Fruit fly (Drosophila melanogaster) whole organism: ENCODE measurements around the gene CG1979.

Source experiments
- CG8478 ChIP-seq: fragments of >200 bp; optimal IDR thresholded peaks from 2 replicates; lab custom pipeline; 2018; ENCODE audit warnings: inconsistent platforms
- Dll ChIP-seq: fragments of >200 bp; optimal IDR thresholded peaks from 2 replicates; lab custom pipeline; 2017
- EcR ChIP-seq, 2 experiments: fragments of >200 bp; optimal IDR thresholded peaks; 2 replicates each; lab custom pipeline; 2017; ENCODE audit warnings: missing biosample characterization in 2 of 2, missing genetic modification characterization in 2 of 2, missing genetic modification reagents in 2 of 2
- pan ChIP-seq: fragments of >200 bp; optimal IDR thresholded peaks from 2 replicates; lab custom pipeline; 2017
- psq ChIP-seq: fragments of >200 bp; optimal IDR thresholded peaks from 2 replicates; lab custom pipeline; 2017
- usp ChIP-seq: fragments of >200 bp; optimal IDR thresholded peaks from 2 replicates; lab custom pipeline; 2017; ENCODE audit warnings: missing biosample characterization, missing genetic modification characterization, mixed read lengths

DNA sequence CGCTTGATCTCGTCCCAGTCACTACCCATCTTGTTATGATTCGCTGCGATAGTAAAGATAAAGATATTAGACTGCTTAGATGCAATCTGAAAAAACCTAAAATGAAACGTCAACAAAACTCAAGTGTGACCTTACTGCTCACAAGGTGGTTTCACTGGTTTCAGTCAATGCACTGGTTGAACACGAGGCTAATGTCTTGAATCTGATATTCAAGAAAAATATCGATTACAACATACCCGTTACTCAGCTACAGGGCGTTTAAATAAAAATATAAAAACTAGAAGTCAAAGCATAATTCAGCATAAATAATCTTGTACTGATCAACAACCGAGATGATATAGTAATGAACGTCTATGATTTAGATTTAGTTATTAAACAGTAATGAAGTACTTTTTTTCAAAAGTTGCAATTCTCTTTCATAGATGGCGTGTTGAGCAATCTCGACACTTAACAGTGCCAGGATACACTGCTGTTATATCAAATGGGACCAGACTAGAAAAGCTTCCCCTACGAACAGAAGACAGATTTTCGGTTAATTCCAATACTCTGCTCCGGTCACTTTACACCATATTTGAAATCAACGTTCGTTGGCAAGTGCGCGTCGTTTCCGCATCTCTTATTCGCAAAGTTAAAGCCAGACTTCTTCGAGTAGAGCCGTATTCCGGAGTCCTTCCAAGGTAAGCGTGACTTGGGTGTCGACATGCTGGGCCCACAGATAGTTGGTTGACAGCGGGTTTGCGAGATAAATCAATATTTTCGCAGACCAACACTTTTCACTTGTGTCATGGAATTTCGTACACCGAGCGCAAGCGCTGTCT lies 20.1 kb downstream of the CG1979 start, which contains the start of the genes Ufl1 and CG1943:
- TF ChIP-seq psq (lab: Kevin White, UChicago) (no peak), usp (GFP tag; lab: Kevin White, UChicago) (no peak), Dll (lab: Kevin White, UChicago) (no peak), pan (lab: Kevin White, UChicago) (no peak), CG8478 (no peak), EcR (GFP tag; optimal IDR thresholded peaks at IDR 0.05; lab: Kevin White, UChicago) (no peak)
